Worm (Caenorhabditis elegans) whole organism, late embryonic: ENCODE data around the gene F22B3.8.

Source experiments
- F13H6.1 ChIP-seq: sonication (generic microtip); optimal IDR thresholded peaks from 2 replicates; lab custom pipeline; 2016; ENCODE audit warnings: missing genetic modification characterization, missing compliant biosample characterization
- ama-1 ChIP-seq: fragments of 150-350 bp; optimal IDR thresholded peaks from 2 replicates; lab custom pipeline; 2014
- ceh-45 ChIP-seq: fragments of 200-800 bp; sonication (Bioruptor generic); IDR thresholded peaks from 2 replicates; pipeline ENCODE4 v1.3.6; 2022; ENCODE audit warnings: missing genetic modification reagents, missing genetic modification characterization, missing compliant biosample characterization
- hlh-6 ChIP-seq: sonication (generic microtip); optimal IDR thresholded peaks from 2 replicates; lab custom pipeline; 2016; ENCODE audit warnings: missing genotype, missing genetic modification characterization, missing compliant biosample characterization
- mec-3 ChIP-seq: sonication (generic microtip); optimal IDR thresholded peaks from 2 replicates; lab custom pipeline; 2016; ENCODE audit warnings: borderline replicate concordance, missing genetic modification characterization, missing compliant biosample characterization
- nfya-1 ChIP-seq: sonication (generic microtip); optimal IDR thresholded peaks from 2 replicates; lab custom pipeline; 2017; ENCODE audit warnings: missing genetic modification characterization, mild to moderate bottlenecking, missing compliant biosample characterization, antibody characterized with exemption, moderate library complexity
- odd-2 ChIP-seq: sonication (generic microtip); optimal IDR thresholded peaks from 2 replicates; lab custom pipeline; 2017; ENCODE audit warnings: antibody characterized with exemption, mild to moderate bottlenecking, missing genetic modification characterization, missing compliant biosample characterization
- rnt-1 ChIP-seq: sonication (generic microtip); optimal IDR thresholded peaks from 2 replicates; lab custom pipeline; 2016; ENCODE audit warnings: missing genetic modification characterization, missing compliant biosample characterization
- ttx-3 ChIP-seq: sonication (generic microtip); optimal IDR thresholded peaks from 2 replicates; lab custom pipeline; 2016; ENCODE audit warnings: missing genetic modification reagents, missing genetic modification characterization, missing compliant biosample characterization
- unc-86 ChIP-seq: sonication (generic microtip); optimal IDR thresholded peaks from 2 replicates; lab custom pipeline; 2016; ENCODE audit warnings: missing genetic modification characterization, missing compliant biosample characterization
- zip-5 ChIP-seq: sonication (generic microtip); optimal IDR thresholded peaks from 2 replicates; lab custom pipeline; 2016; ENCODE audit warnings: missing genetic modification characterization, missing compliant biosample characterization

DNA sequence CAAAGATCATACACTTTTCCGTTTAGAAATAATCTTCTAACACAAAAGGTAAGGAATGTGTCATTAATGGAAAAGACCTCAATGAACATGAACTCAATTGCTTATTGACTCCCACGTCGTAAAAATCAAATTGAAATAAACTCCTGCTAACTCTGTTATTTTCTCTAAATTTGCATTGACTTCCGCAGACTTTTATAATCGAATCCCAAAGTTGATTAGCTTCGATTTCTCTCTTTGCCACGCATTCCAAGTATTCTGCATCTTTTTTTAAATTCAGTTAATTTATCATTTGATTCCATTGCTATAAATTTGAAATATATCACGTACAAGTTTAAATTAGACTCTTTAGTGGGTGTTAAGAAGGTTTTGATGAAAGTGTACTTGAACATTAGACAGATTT, 36.0 kb downstream of the F22B3.8 start:
- TF ChIP-seq odd-2 (tag; lab: Kevin White, UChicago) (no peak), ttx-3 (tag; lab: Kevin White, UChicago) (no peak), nfya-1 (tag; lab: Kevin White, UChicago) (no peak), unc-86 (no peak), zip-5 (tag; lab: Kevin White, UChicago) (no peak), ama-1 (lab: Kevin White, UChicago) (no peak), F13H6.1 (tag; lab: Kevin White, UChicago) (no peak), mec-3 (tag; lab: Kevin White, UChicago) (no peak), ceh-45 (GFP tag; lab: Robert Waterston, UW) (no peak), rnt-1 (tag; lab: Kevin White, UChicago) (no peak), hlh-6 (tag; lab: Kevin White, UChicago) (no peak)
